Worm (Caenorhabditis elegans) whole organism, L3 larva: ENCODE results near the gene F41B4.1.
A peak's percentile ranks its signal among the peaks of the same experiment; 100 is the strongest.
"Not testable (repeated sequence)": the region's sequence is repeated elsewhere in the genome, so short reads cannot be mapped to it uniquely, and the experiment has no call there.

ENCODE experiments used
- R02D3.7 ChIP-seq: fragments of 150-350 bp; optimal IDR thresholded peaks from 2 replicates; lab custom pipeline; 2014; ENCODE audit warnings: missing biosample characterization, missing genetic modification characterization
- ZK546.5 ChIP-seq: sonication (generic microtip); optimal IDR thresholded peaks from 2 replicates; lab custom pipeline; 2017; ENCODE audit warnings: missing biosample characterization, missing genetic modification characterization
- aly-2 ChIP-seq: fragments of 150-350 bp; optimal IDR thresholded peaks from 2 replicates; lab custom pipeline; 2014; ENCODE audit warnings: missing biosample characterization, missing genetic modification characterization
- ama-1 ChIP-seq: fragments of 150-350 bp; optimal IDR thresholded peaks from 2 replicates; lab custom pipeline; 2018
- ceh-16 ChIP-seq: sonication (generic microtip); optimal IDR thresholded peaks from 2 replicates; lab custom pipeline; 2017; ENCODE audit warnings: missing biosample characterization, missing genetic modification characterization
- ceh-28 ChIP-seq: fragments of 150-350 bp; optimal IDR thresholded peaks from 2 replicates; lab custom pipeline; 2014; ENCODE audit warnings: missing biosample characterization, missing genetic modification reagents, missing genetic modification characterization
- ceh-82 ChIP-seq: fragments of 150-350 bp; optimal IDR thresholded peaks from 2 replicates; lab custom pipeline; 2014; ENCODE audit warnings: missing biosample characterization, missing genetic modification characterization
- ceh-9 ChIP-seq: sonication (generic microtip); optimal IDR thresholded peaks from 2 replicates; lab custom pipeline; 2018; ENCODE audit warnings: missing biosample characterization, missing genetic modification characterization
- daf-12 ChIP-seq: fragments of 150-350 bp; optimal IDR thresholded peaks from 2 replicates; lab custom pipeline; 2014; ENCODE audit warnings: missing biosample characterization, missing genetic modification reagents, missing genetic modification characterization
- egl-27 ChIP-seq: sonication (generic microtip); optimal IDR thresholded peaks from 4 replicates; lab custom pipeline; 2017; ENCODE audit warnings: missing biosample characterization, missing genetic modification reagents, missing genetic modification characterization
- egl-5 ChIP-seq: fragments of 150-350 bp; optimal IDR thresholded peaks from 2 replicates; lab custom pipeline; 2017; ENCODE audit warnings: missing biosample characterization, missing genetic modification reagents, missing genetic modification characterization, inconsistent platforms
- elt-2 ChIP-seq: sonication (generic microtip); optimal IDR thresholded peaks from 2 replicates; lab custom pipeline; 2016; ENCODE audit warnings: missing genetic modification reagents, mild to moderate bottlenecking, missing genetic modification characterization, missing compliant biosample characterization
- elt-3 ChIP-seq, 3 experiments: fragments of 150-350 bp in 1 of 3; sonication (generic microtip) in 2 of 3; optimal IDR thresholded peaks; 2 replicates in 2 of 3; 4 replicates in 1 of 3; lab custom pipeline; 2014 to 2017; ENCODE audit warnings: missing biosample characterization in 3 of 3, missing genetic modification characterization in 3 of 3
- eor-1 ChIP-seq, 2 experiments: fragments of 150-350 bp; optimal IDR thresholded peaks; 2 replicates each; lab custom pipeline; 2014 to 2018; ENCODE audit warnings: missing biosample characterization in 2 of 2, missing genetic modification characterization in 2 of 2
- fkh-10 ChIP-seq: sonication (generic microtip); optimal IDR thresholded peaks from 2 replicates; lab custom pipeline; 2017; ENCODE audit warnings: missing biosample characterization, missing genetic modification reagents, missing genetic modification characterization
- fkh-2 ChIP-seq: fragments of 150-350 bp; optimal IDR thresholded peaks from 2 replicates; lab custom pipeline; 2014; ENCODE audit warnings: missing biosample characterization, missing genetic modification reagents, missing genetic modification characterization
- fos-1 ChIP-seq: fragments of 150-350 bp; optimal IDR thresholded peaks from 2 replicates; lab custom pipeline; 2014; ENCODE audit warnings: missing biosample characterization, missing genetic modification characterization
- hmg-11 ChIP-seq: sonication (generic microtip); optimal IDR thresholded peaks from 2 replicates; lab custom pipeline; 2016; ENCODE audit warnings: missing genetic modification characterization, missing compliant biosample characterization
- jun-1 ChIP-seq: fragments of 150-350 bp; optimal IDR thresholded peaks from 2 replicates; lab custom pipeline; 2014; ENCODE audit warnings: missing biosample characterization, missing genetic modification reagents, missing genetic modification characterization
- lin-15B ChIP-seq: fragments of 150-350 bp; optimal IDR thresholded peaks from 2 replicates; lab custom pipeline; 2014; ENCODE audit warnings: missing biosample characterization, missing genetic modification characterization
- lin-39 ChIP-seq: fragments of 150-350 bp; optimal IDR thresholded peaks from 2 replicates; lab custom pipeline; 2018; ENCODE audit warnings: missing biosample characterization, missing genetic modification reagents, missing genetic modification characterization
- lsy-12 ChIP-seq: sonication (generic microtip); optimal IDR thresholded peaks from 2 replicates; lab custom pipeline; 2016; ENCODE audit warnings: mild to moderate bottlenecking, missing genetic modification characterization, missing compliant biosample characterization
- mdl-1 ChIP-seq: fragments of 150-350 bp; optimal IDR thresholded peaks from 2 replicates; lab custom pipeline; 2014; ENCODE audit warnings: missing biosample characterization, missing genetic modification characterization
- mml-1 ChIP-seq: fragments of 150-350 bp; sonication (generic microtip); optimal IDR thresholded peaks from 3 replicates; lab custom pipeline; 2014; ENCODE audit warnings: missing biosample characterization, missing genetic modification characterization
- nfya-1 ChIP-seq: sonication (generic microtip); optimal IDR thresholded peaks from 2 replicates; lab custom pipeline; 2017; ENCODE audit warnings: missing genetic modification characterization, mild to moderate bottlenecking, missing compliant biosample characterization, antibody characterized with exemption, moderate library complexity; ENCODE audit not compliant: insufficient read depth
- nhr-12 ChIP-seq: fragments of 150-350 bp; optimal IDR thresholded peaks from 2 replicates; lab custom pipeline; 2014; ENCODE audit warnings: missing biosample characterization, missing genetic modification characterization
- nhr-237 ChIP-seq: fragments of 150-350 bp; optimal IDR thresholded peaks from 2 replicates; lab custom pipeline; 2014; ENCODE audit warnings: missing biosample characterization, missing genetic modification characterization
- nhr-25 ChIP-seq: sonication (generic microtip); optimal IDR thresholded peaks from 2 replicates; lab custom pipeline; 2017; ENCODE audit warnings: missing biosample characterization, missing genetic modification characterization
- nhr-28 ChIP-seq: fragments of 150-350 bp; optimal IDR thresholded peaks from 2 replicates; lab custom pipeline; 2014; ENCODE audit warnings: missing biosample characterization, missing genetic modification characterization
- nhr-43 ChIP-seq: sonication (generic microtip); optimal IDR thresholded peaks from 2 replicates; lab custom pipeline; 2016; ENCODE audit warnings: mild to moderate bottlenecking, missing genetic modification characterization, missing compliant biosample characterization; ENCODE audit not compliant: poor library complexity, severe bottlenecking
- nhr-67 ChIP-seq: fragments of 150-350 bp; optimal IDR thresholded peaks from 2 replicates; lab custom pipeline; 2014; ENCODE audit warnings: missing biosample characterization, missing genetic modification characterization
- nhr-76 ChIP-seq: fragments of 150-350 bp; sonication (generic microtip); optimal IDR thresholded peaks from 5 replicates; lab custom pipeline; 2014; ENCODE audit warnings: missing biosample characterization, missing genetic modification characterization
- nhr-77 ChIP-seq: fragments of 150-350 bp; optimal IDR thresholded peaks from 2 replicates; lab custom pipeline; 2014; ENCODE audit warnings: missing biosample characterization, missing genetic modification characterization
- pha-4 ChIP-seq: fragments of 150-350 bp; optimal IDR thresholded peaks from 2 replicates; lab custom pipeline; 2014; ENCODE audit warnings: missing biosample characterization, missing genetic modification reagents, missing genetic modification characterization
- pqm-1 ChIP-seq: fragments of 150-350 bp; optimal IDR thresholded peaks from 2 replicates; lab custom pipeline; 2017; ENCODE audit warnings: missing biosample characterization, missing genetic modification characterization, inconsistent platforms
- sea-2 ChIP-seq: fragments of 150-350 bp; sonication (generic microtip); optimal IDR thresholded peaks from 4 replicates; lab custom pipeline; 2014; ENCODE audit warnings: missing biosample characterization, missing genetic modification reagents, missing genetic modification characterization
- skn-1 ChIP-seq: fragments of 150-350 bp; optimal IDR thresholded peaks from 2 replicates; lab custom pipeline; 2014; ENCODE audit warnings: missing biosample characterization, missing genetic modification characterization
- snpc-4 ChIP-seq: fragments of 150-350 bp; optimal IDR thresholded peaks from 2 replicates; lab custom pipeline; 2014; ENCODE audit warnings: missing biosample characterization, missing genetic modification characterization
- unc-39 ChIP-seq: sonication (generic microtip); optimal IDR thresholded peaks from 4 replicates; lab custom pipeline; 2017; ENCODE audit warnings: missing biosample characterization, missing genetic modification characterization
- unc-62 ChIP-seq: fragments of 150-350 bp; sonication (generic microtip); optimal IDR thresholded peaks from 4 replicates; lab custom pipeline; 2014; ENCODE audit warnings: missing biosample characterization, missing genetic modification reagents, missing genetic modification characterization
- zag-1 ChIP-seq: fragments of 150-350 bp; optimal IDR thresholded peaks from 2 replicates; lab custom pipeline; 2014; ENCODE audit warnings: missing biosample characterization, missing genetic modification characterization
- ztf-11 ChIP-seq: fragments of 150-350 bp; optimal IDR thresholded peaks from 2 replicates; lab custom pipeline; 2014; ENCODE audit warnings: missing biosample characterization, missing genetic modification characterization
- ztf-4 ChIP-seq: fragments of 150-350 bp; optimal IDR thresholded peaks from 2 replicates; lab custom pipeline; 2014; ENCODE audit warnings: missing biosample characterization, missing genetic modification characterization

The F41B4.1 gene

DNA sequence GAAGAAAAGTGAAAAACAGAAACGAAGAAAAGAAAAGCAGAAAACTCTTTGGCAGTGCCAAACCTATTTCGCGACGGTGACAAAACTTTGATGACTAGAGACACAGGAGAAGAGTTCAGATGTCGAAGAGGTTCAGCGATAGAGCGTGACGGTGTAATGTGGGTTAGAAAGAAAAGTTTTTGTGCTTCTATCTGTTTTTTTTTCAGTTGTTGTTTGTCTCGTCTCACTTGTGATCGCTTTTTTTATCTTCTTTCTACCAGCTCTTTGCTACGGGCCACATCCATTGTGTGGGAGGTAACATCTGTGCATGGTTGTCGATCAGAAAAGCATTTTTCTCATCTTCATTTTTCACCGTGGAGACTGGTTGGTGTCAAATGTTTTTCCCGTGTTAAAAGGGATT lies at the start of gene F41B4.1:
TSS of gene F41B4.1 (minus strand) at position 23 of the 400 bp plus-strand sequence.
- TF ChIP-seq lin-39 (tag; lab: Kevin White, UChicago) (peak; percentile 76), nhr-28 (tag; lab: Kevin White, UChicago) (no peak), nfya-1 (tag; lab: Kevin White, UChicago) (peak; percentile 35), egl-5 (tag; lab: Kevin White, UChicago) (peak; percentile 46)

DNA sequence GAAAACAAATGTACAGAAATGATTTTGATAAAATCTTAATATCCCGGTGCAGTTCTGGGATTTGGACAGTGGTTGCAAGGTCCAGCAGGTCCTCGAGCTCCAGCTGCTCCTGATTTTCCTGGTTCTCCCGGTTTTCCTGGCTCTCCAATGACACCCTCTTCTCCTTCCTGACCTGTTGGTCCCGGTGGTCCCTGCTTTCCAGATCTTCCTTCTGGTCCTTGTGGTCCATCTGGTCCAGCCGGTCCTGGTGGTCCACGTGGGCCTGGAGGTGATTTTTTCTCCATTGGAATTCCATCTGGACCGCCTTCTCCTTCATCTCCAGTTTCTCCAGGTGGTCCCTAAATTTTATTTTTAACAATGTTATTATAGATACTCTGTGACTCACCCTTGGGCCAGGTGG lies 49.6 kb upstream of the F41B4.1 start:
- TF ChIP-seq lin-39 (tag; lab: Kevin White, UChicago) (no peak), zag-1 (tag; lab: Kevin White, UChicago) (no peak), ceh-82 (tag; lab: Kevin White, UChicago) (no peak), pqm-1 (tag; lab: Kevin White, UChicago) (no peak), mml-1 (tag; lab: Kevin White, UChicago) (no peak), elt-2 (tag; lab: Kevin White, UChicago) (no peak), fkh-10 (GFP tag; lab: Kevin White, UChicago) (no peak)

DNA sequence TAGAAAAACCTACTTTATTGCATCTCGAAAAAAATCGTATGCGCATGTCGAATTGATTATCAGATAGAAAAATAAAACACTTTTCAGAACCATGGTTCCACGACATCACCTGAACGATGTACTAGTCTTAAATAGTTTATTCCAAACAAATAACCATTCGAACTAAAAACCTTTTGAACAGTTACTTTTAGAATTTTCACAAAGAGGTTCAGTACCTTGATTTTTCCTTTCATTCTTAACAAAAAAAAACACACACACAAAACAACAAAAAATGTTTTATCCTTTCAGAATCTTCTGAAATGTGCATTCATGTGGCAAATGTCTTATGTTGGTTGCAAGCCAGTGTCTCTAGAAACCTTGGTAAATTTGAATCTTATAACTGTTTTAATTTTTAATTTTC lies 49.1 kb upstream of the F41B4.1 start, which contains the start of gene F41C6.4:
TSS of gene F41C6.4 (minus strand) at position 101 of the 400 bp plus-strand sequence.
- no peak for TF ChIP-seq nhr-237

DNA sequence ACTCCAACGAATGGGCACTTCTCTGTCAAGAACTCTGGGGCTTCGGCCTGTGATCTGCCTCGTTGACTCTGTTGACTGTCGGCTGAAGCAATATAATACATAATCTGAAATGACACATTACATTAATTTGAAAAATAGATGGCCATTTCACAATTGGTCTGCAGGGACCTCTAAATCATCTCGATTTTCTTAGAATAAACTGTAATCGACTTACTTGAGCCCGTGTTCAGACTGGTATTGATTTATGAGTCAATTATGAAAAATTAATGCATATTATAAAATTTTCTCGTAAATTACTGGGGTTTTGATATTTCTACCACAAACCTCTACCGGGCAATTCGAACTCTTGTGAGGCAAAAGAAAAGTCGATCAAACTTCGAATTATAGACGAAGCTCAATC lies 43.0 kb upstream of the F41B4.1 start, which contains the start of gene C53B7.6:
TSS of gene C53B7.6 (minus strand) at position 101 of the 400 bp plus-strand sequence.
- not testable (repeated sequence) for TF ChIP-seq fos-1, egl-5, ztf-11 (tag; lab: Kevin White, UChicago)

DNA sequence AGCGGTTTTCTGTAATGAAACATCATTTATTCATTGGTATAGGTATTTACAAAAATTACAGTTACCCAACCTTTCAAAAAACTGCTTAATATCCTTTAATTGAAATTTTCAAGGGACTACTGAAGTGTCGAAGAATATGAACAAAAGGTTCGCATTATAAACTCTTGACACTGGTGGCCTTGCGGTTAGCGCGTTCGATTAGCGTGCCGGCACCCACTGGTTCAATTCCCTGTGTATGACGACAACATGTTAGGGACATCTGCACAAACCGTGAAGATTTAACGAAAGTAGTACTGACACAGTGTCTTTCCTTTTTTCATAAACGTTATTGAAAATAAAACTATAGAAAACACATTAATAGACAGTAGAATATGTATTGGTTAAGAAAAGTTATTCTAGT lies 42.0 kb upstream of the F41B4.1 start:
- no peak for TF ChIP-seq fkh-2
- TF ChIP-seq mml-1 (tag; lab: Kevin White, UChicago), result no peak
- TF ChIP-seq elt-2 (tag; lab: Kevin White, UChicago), result peak; percentile 52
- TF ChIP-seq skn-1 (tag; lab: Kevin White, UChicago), result no peak
- no peak for TF ChIP-seq eor-1 (tag; optimal IDR thresholded peaks at IDR 0.05; lab: Kevin White, UChicago)
- TF ChIP-seq lin-39 (tag; lab: Kevin White, UChicago), result peak; percentile 48
- TF ChIP-seq pha-4, result no peak
- TF ChIP-seq lin-15B (tag; lab: Kevin White, UChicago), result no peak
- TF ChIP-seq hmg-11 (tag; lab: Kevin White, UChicago), result peak; percentile 58
- no peak for TF ChIP-seq egl-5 (tag; lab: Kevin White, UChicago)
- no peak for TF ChIP-seq fos-1 (tag; lab: Kevin White, UChicago)
- TF ChIP-seq ceh-28 (tag; lab: Kevin White, UChicago), result no peak
- no peak for TF ChIP-seq nfya-1 (tag; lab: Kevin White, UChicago)
- TF ChIP-seq nhr-67 (tag; lab: Kevin White, UChicago), result no peak
- TF ChIP-seq nhr-77, result no peak
- TF ChIP-seq ceh-82 (tag; lab: Kevin White, UChicago), result no peak
- no peak for TF ChIP-seq egl-27
- TF ChIP-seq ZK546.5, result no peak
- no peak for TF ChIP-seq ama-1 (lab: Kevin White, UChicago)
- no peak for TF ChIP-seq jun-1
- TF ChIP-seq unc-39 (tag; lab: Kevin White, UChicago), result no peak
- TF ChIP-seq fkh-10 (GFP tag; lab: Kevin White, UChicago), result no peak
- TF ChIP-seq mdl-1 (tag; lab: Kevin White, UChicago), result no peak
- peak; percentile 79 for TF ChIP-seq nhr-43
- no peak for TF ChIP-seq ceh-9 (tag; lab: Kevin White, UChicago)
- TF ChIP-seq ztf-4 (tag; lab: Kevin White, UChicago), result peak; percentile 9
- TF ChIP-seq pqm-1 (tag; lab: Kevin White, UChicago), result peak; percentile 52
- TF ChIP-seq ztf-11 (tag; lab: Kevin White, UChicago), result no peak
- TF ChIP-seq nhr-76 (tag; lab: Kevin White, UChicago), result no peak
- no peak for TF ChIP-seq elt-3 (tag; optimal IDR thresholded peaks at IDR 0.05; lab: Kevin White, UChicago)
- no peak for TF ChIP-seq daf-12
- no peak for TF ChIP-seq R02D3.7
- TF ChIP-seq snpc-4 (tag; lab: Kevin White, UChicago), result no peak
- TF ChIP-seq nhr-25, result peak; percentile 59
- TF ChIP-seq nhr-12 (tag; lab: Kevin White, UChicago), result no peak
- peak; percentile 66 for TF ChIP-seq lsy-12 (tag; lab: Kevin White, UChicago)
- TF ChIP-seq sea-2, result no peak
- no peak for TF ChIP-seq unc-62 (GFP tag; lab: Kevin White, UChicago)
- TF ChIP-seq zag-1 (tag; lab: Kevin White, UChicago), result no peak
- TF ChIP-seq nhr-28 (tag; lab: Kevin White, UChicago), result no peak
- TF ChIP-seq ceh-16, result no peak
- no peak for TF ChIP-seq aly-2 (tag; lab: Kevin White, UChicago)
